Fruit fly (Drosophila melanogaster) whole organism, embryonic: Measurements from ENCODE around the gene Dus1.

ENCODE experiments used
- Aef1 ChIP-seq: fragments of 200-800 bp; sonication (Bioruptor generic); IDR thresholded peaks from 3 replicates; pipeline ENCODE4 v1.3.6; 2022; ENCODE audit warnings: missing biosample characterization, missing genetic modification characterization
- Antp ChIP-seq: fragments of 200-800 bp; sonication (Bioruptor generic); optimal IDR thresholded peaks from 3 replicates; lab custom pipeline; 2016; ENCODE audit warnings: missing biosample characterization, missing genetic modification characterization
- CG10209 ChIP-seq: fragments of 200-800 bp; sonication (Bioruptor generic); optimal IDR thresholded peaks from 3 replicates; lab custom pipeline; 2017; ENCODE audit warnings: missing biosample characterization, mild to moderate bottlenecking, missing genetic modification characterization, missing genetic modification reagents
- CG1024 ChIP-seq: fragments of 200-800 bp; sonication (Bioruptor generic); IDR thresholded peaks from 2 replicates; pipeline ENCODE4 v1.3.6; 2022; ENCODE audit warnings: missing biosample characterization, missing genetic modification characterization
- CG11504 ChIP-seq: fragments of 200-800 bp; sonication (Bioruptor generic); optimal IDR thresholded peaks from 3 replicates; lab custom pipeline; 2019; ENCODE audit warnings: missing biosample characterization, mild to moderate bottlenecking, missing genetic modification characterization, moderate library complexity
- CG12391 ChIP-seq: fragments of 200-800 bp; sonication (Bioruptor generic); optimal IDR thresholded peaks from 3 replicates; lab custom pipeline; 2018; ENCODE audit warnings: missing biosample characterization, mild to moderate bottlenecking, missing genetic modification characterization, moderate library complexity
- CG1792 ChIP-seq: fragments of 200-800 bp; sonication (Bioruptor generic); optimal IDR thresholded peaks from 2 replicates; lab custom pipeline; 2016; ENCODE audit warnings: missing biosample characterization, missing genetic modification characterization
- CG18011 ChIP-seq: fragments of 200-800 bp; sonication (Bioruptor generic); optimal IDR thresholded peaks from 2 replicates; lab custom pipeline; 2017; ENCODE audit warnings: missing biosample characterization, missing genetic modification characterization, mild to moderate bottlenecking, moderate library complexity, missing genotype
- CG2712 ChIP-seq: fragments of 200-800 bp; optimal IDR thresholded peaks from 3 replicates; lab custom pipeline; 2019; ENCODE audit warnings: missing biosample characterization, mild to moderate bottlenecking, missing genetic modification characterization, moderate library complexity
- CG30403 ChIP-seq: fragments of 200-800 bp; sonication (Bioruptor generic); optimal IDR thresholded peaks from 3 replicates; lab custom pipeline; 2016; ENCODE audit warnings: missing biosample characterization, missing genetic modification characterization
- CG32532 ChIP-seq: fragments of 200-800 bp; sonication (Bioruptor generic); IDR thresholded peaks from 2 replicates; pipeline ENCODE4 v1.3.6; 2022; ENCODE audit warnings: missing biosample characterization, missing genetic modification characterization
- CG4404 ChIP-seq: fragments of 200-800 bp; sonication (Bioruptor generic); IDR thresholded peaks from 2 replicates; pipeline ENCODE4 v1.3.6; 2022; ENCODE audit warnings: missing biosample characterization, missing genetic modification characterization
- CG4424 ChIP-seq: fragments of 200-800 bp; sonication (Bioruptor generic); optimal IDR thresholded peaks from 3 replicates; lab custom pipeline; 2016; ENCODE audit warnings: missing biosample characterization, missing genetic modification characterization
- CG4854 ChIP-seq: fragments of 200-800 bp; sonication (Bioruptor generic); optimal IDR thresholded peaks from 2 replicates; lab custom pipeline; 2016; ENCODE audit warnings: missing biosample characterization, missing genetic modification characterization, inconsistent platforms
- CG6272 ChIP-seq: fragments of 200-800 bp; sonication (Bioruptor generic); IDR thresholded peaks from 2 replicates; pipeline ENCODE4 v1.3.6; 2022; ENCODE audit warnings: missing biosample characterization, missing genetic modification characterization
- CG7745 ChIP-seq: fragments of 200-800 bp; sonication (Bioruptor generic); optimal IDR thresholded peaks from 2 replicates; lab custom pipeline; 2018; ENCODE audit warnings: missing biosample characterization, mild to moderate bottlenecking, missing genetic modification characterization, moderate library complexity
- CG9437 ChIP-seq: fragments of 200-800 bp; sonication (Bioruptor generic); optimal IDR thresholded peaks from 2 replicates; lab custom pipeline; 2018; ENCODE audit warnings: missing biosample characterization, mild to moderate bottlenecking, missing genetic modification characterization
- CG9932 ChIP-seq: fragments of 200-800 bp; sonication (Bioruptor generic); IDR thresholded peaks from 2 replicates; pipeline ENCODE4 v1.3.6; 2022; ENCODE audit warnings: missing biosample characterization, missing genetic modification characterization
- Camta ChIP-seq: fragments of 200-800 bp; sonication (Bioruptor generic); optimal IDR thresholded peaks from 2 replicates; lab custom pipeline; 2016; ENCODE audit warnings: missing biosample characterization, missing genetic modification characterization
- Dek ChIP-seq: fragments of 200-800 bp; sonication (Bioruptor generic); optimal IDR thresholded peaks from 3 replicates; lab custom pipeline; 2019; ENCODE audit warnings: missing biosample characterization, mild to moderate bottlenecking, missing genetic modification characterization, moderate library complexity
- E2f1 ChIP-seq: fragments of 200-800 bp; sonication (Bioruptor generic); IDR thresholded peaks from 2 replicates; pipeline ENCODE4 v1.3.6; 2022; ENCODE audit warnings: missing biosample characterization, missing genetic modification characterization
- Ets65A ChIP-seq: fragments of 200-800 bp; sonication (Bioruptor generic); peaks from one replicate; lab custom pipeline; 2016; ENCODE audit warnings: missing biosample characterization, missing genetic modification characterization
- HLH54F ChIP-seq: fragments of 200-800 bp; sonication (Bioruptor generic); optimal IDR thresholded peaks from 3 replicates; lab custom pipeline; 2016; ENCODE audit warnings: missing biosample characterization, missing genetic modification characterization
- Hand ChIP-seq: fragments of 200-800 bp; sonication (Bioruptor generic); optimal IDR thresholded peaks from 2 replicates; lab custom pipeline; 2017; ENCODE audit warnings: mild to moderate bottlenecking, missing biosample characterization, missing genetic modification reagents, missing genetic modification characterization
- Hr39 ChIP-seq: fragments of >200 bp; optimal IDR thresholded peaks from 2 replicates; lab custom pipeline; 2017
- Hr51 ChIP-seq, 2 experiments: fragments of 200-800 bp; sonication (Bioruptor generic); optimal IDR thresholded peaks; 2 replicates in 1 of 2; 3 replicates in 1 of 2; lab custom pipeline; 2016 to 2018; ENCODE audit warnings: missing biosample characterization in 2 of 2, missing genetic modification characterization in 2 of 2, mild to moderate bottlenecking in 1 of 2, moderate library complexity in 1 of 2
- MBD-R2 ChIP-seq: fragments of 200-800 bp; sonication (Bioruptor generic); IDR thresholded peaks from 2 replicates; pipeline ENCODE4 v1.3.6; 2022; ENCODE audit warnings: missing biosample characterization, missing genetic modification characterization
- Med ChIP-seq: fragments of 200-800 bp; sonication (Bioruptor generic); peaks from one replicate; lab custom pipeline; 2016; ENCODE audit warnings: missing biosample characterization, missing genetic modification characterization, mild to moderate bottlenecking, inconsistent platforms, moderate library complexity
- Meics ChIP-seq: fragments of 200-800 bp; sonication (Bioruptor generic); optimal IDR thresholded peaks from 2 replicates; lab custom pipeline; 2017; ENCODE audit warnings: missing biosample characterization, mild to moderate bottlenecking, missing genetic modification characterization
- Pdp1 ChIP-seq, 2 experiments: fragments of 200-800 bp; sonication (Bioruptor generic); optimal IDR thresholded peaks; 3 replicates each; lab custom pipeline; 2016; ENCODE audit warnings: missing biosample characterization in 2 of 2, missing genetic modification characterization in 2 of 2, mild to moderate bottlenecking in 1 of 2, moderate library complexity in 1 of 2
- Tbp ChIP-seq: fragments of >200 bp; optimal IDR thresholded peaks from 2 replicates; lab custom pipeline; 2018; ENCODE audit warnings: missing biosample characterization, missing genetic modification characterization
- Xrp1 ChIP-seq: fragments of 200-800 bp; sonication (Bioruptor generic); IDR thresholded peaks from 2 replicates; pipeline ENCODE4 v1.3.6; 2022; ENCODE audit warnings: missing biosample characterization, missing genetic modification characterization
- bigmax ChIP-seq: fragments of 200-800 bp; sonication (Bioruptor generic); optimal IDR thresholded peaks from 2 replicates; lab custom pipeline; 2018; ENCODE audit warnings: missing biosample characterization, mild to moderate bottlenecking, missing genetic modification characterization
- bowl ChIP-seq: fragments of 200-800 bp; sonication (Bioruptor generic); IDR thresholded peaks from 2 replicates; pipeline ENCODE4 v1.3.6; 2022; ENCODE audit warnings: missing biosample characterization, missing genetic modification characterization
- crc ChIP-seq: fragments of 200-800 bp; sonication (Bioruptor generic); optimal IDR thresholded peaks from 2 replicates; lab custom pipeline; 2016; ENCODE audit warnings: missing biosample characterization, missing genetic modification characterization
- eve ChIP-seq, 2 experiments: fragments of >200 bp; optimal IDR thresholded peaks; 2 replicates each; lab custom pipeline; 2017; ENCODE audit warnings: missing biosample characterization in 2 of 2, missing genetic modification characterization in 2 of 2
- gce ChIP-seq: fragments of 200-800 bp; sonication (Bioruptor generic); IDR thresholded peaks from 3 replicates; pipeline ENCODE4 v1.3.6; 2022; ENCODE audit warnings: missing biosample characterization, missing genetic modification characterization
- gsb ChIP-seq: fragments of 200-800 bp; sonication (Bioruptor generic); IDR thresholded peaks from 2 replicates; pipeline ENCODE4 v1.3.6; 2022; ENCODE audit warnings: missing biosample characterization, missing genetic modification characterization
- h ChIP-seq: fragments of >200 bp; optimal IDR thresholded peaks from 2 replicates; lab custom pipeline; 2017
- hbn ChIP-seq: fragments of 200-800 bp; sonication (Bioruptor generic); IDR thresholded peaks from 2 replicates; pipeline ENCODE4 v1.3.6; 2022; ENCODE audit warnings: missing biosample characterization, missing genetic modification characterization; ENCODE audit not compliant: partially characterized antibody
- her ChIP-seq: fragments of 200-800 bp; sonication (Bioruptor generic); optimal IDR thresholded peaks from 2 replicates; lab custom pipeline; 2016; ENCODE audit warnings: missing biosample characterization, missing genetic modification characterization
- inv ChIP-seq: fragments of 200-800 bp; sonication (Bioruptor generic); IDR thresholded peaks from 2 replicates; pipeline ENCODE4 v1.3.6; 2022; ENCODE audit warnings: missing biosample characterization, missing genetic modification characterization; ENCODE audit not compliant: partially characterized antibody
- jumu ChIP-seq: fragments of 200-800 bp; sonication (Bioruptor generic); optimal IDR thresholded peaks from 3 replicates; lab custom pipeline; 2016; ENCODE audit warnings: missing biosample characterization, missing genetic modification characterization
- mam ChIP-seq: fragments of 200-800 bp; sonication (Bioruptor generic); optimal IDR thresholded peaks from 3 replicates; lab custom pipeline; 2016; ENCODE audit warnings: missing biosample characterization, missing genetic modification characterization
- pb ChIP-seq: fragments of 200-800 bp; sonication (Bioruptor generic); optimal IDR thresholded peaks from 3 replicates; lab custom pipeline; 2016; ENCODE audit warnings: missing biosample characterization, missing genetic modification characterization
- pum ChIP-seq: fragments of 200-800 bp; sonication (Bioruptor generic); optimal IDR thresholded peaks from 2 replicates; lab custom pipeline; 2016; ENCODE audit warnings: missing biosample characterization, missing genetic modification characterization
- row ChIP-seq: fragments of 200-800 bp; sonication (Bioruptor generic); IDR thresholded peaks from 3 replicates; pipeline ENCODE4 v1.3.6; 2022; ENCODE audit warnings: missing biosample characterization, missing genetic modification characterization
- sr ChIP-seq: fragments of 200-800 bp; sonication (Bioruptor generic); IDR thresholded peaks from 3 replicates; pipeline ENCODE4 v1.3.6; 2022; ENCODE audit warnings: missing biosample characterization, missing genetic modification characterization
- trh ChIP-seq: fragments of 200-800 bp; sonication (Bioruptor generic); optimal IDR thresholded peaks from 2 replicates; lab custom pipeline; 2016; ENCODE audit warnings: missing biosample characterization, missing genetic modification characterization
- wek ChIP-seq: fragments of 200-800 bp; sonication (Bioruptor generic); optimal IDR thresholded peaks from 3 replicates; lab custom pipeline; 2018; ENCODE audit warnings: missing biosample characterization, mild to moderate bottlenecking, missing genetic modification characterization, moderate library complexity
- zen2 ChIP-seq: fragments of 200-800 bp; sonication (Bioruptor generic); IDR thresholded peaks from 3 replicates; pipeline ENCODE4 v1.3.6; 2022; ENCODE audit warnings: missing biosample characterization, missing genetic modification characterization; ENCODE audit not compliant: partially characterized antibody
- zfh2 ChIP-seq: fragments of 200-800 bp; sonication (Bioruptor generic); optimal IDR thresholded peaks from 2 replicates; lab custom pipeline; 2016; ENCODE audit warnings: missing biosample characterization, missing genetic modification characterization

Gene Dus1

DNA sequence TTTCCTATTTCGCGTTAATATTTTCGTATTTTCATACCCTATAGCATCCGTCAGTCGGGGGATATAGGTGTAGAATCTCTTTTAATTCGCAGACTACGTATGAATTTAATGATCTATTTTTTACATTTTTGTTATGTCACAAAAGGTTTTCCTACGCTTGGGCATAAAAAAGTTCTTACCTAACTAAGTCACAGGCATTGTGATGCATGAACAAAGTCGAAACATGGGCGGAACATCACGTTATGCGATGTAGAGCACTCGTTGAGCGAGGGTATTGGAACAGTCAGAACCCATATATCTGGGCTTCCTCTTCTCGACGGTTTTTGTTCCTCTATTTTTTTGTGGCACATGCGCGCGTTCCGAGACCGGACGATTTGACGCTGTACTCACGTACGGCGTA lies 37.6 kb upstream of the Dus1 start (continued):
- TF ChIP-seq CG1792 (GFP tag; lab: Kevin White, UChicago): no peak
- 0 out of 2 replicates have a peak, but pooled peaks have one; percentile 28 for TF ChIP-seq Xrp1 (GFP tag; lab: Robert Waterston, UW)
- peak; percentile 30 for TF ChIP-seq Dek (tag; lab: Kevin White, UChicago)
- no peak for TF ChIP-seq pb (GFP tag; lab: Kevin White, UChicago)
- 0 out of 2 replicates have a peak, but pooled peaks have one; percentile 7 for TF ChIP-seq MBD-R2 (GFP tag; lab: Robert Waterston, UW)
- TF ChIP-seq CG10209 (GFP tag; lab: Kevin White, UChicago): no peak
- TF ChIP-seq zen2: no peak
- peak in 1 of 2 experiments; percentile 59 for TF ChIP-seq eve (GFP tag; optimal IDR thresholded peaks at IDR 0.05; lab: Kevin White, UChicago)
- TF ChIP-seq CG4404: no peak
- no peak for TF ChIP-seq jumu (GFP tag; lab: Kevin White, UChicago)
- TF ChIP-seq CG2712 (tag; lab: Kevin White, UChicago): peak; percentile 14
- 0 out of 2 replicates have a peak, but pooled peaks have one; percentile 13 for TF ChIP-seq CG6272
- peak; percentile 80 for TF ChIP-seq Med (GFP tag; lab: Kevin White, UChicago)
- no peak for TF ChIP-seq Hr39 (lab: Kevin White, UChicago)
- no peak for TF ChIP-seq pum (GFP tag; lab: Kevin White, UChicago)
- TF ChIP-seq Hr51 (GFP tag; optimal IDR thresholded peaks at IDR 0.05; lab: Kevin White, UChicago): peak in 1 of 2 experiments; percentile 14
- peak; percentile 90 for TF ChIP-seq Ets65A (GFP tag; lab: Kevin White, UChicago)
- no peak for TF ChIP-seq CG18011 (GFP tag; lab: Kevin White, UChicago)
- no peak for TF ChIP-seq her
- TF ChIP-seq Aef1 (GFP tag; lab: Robert Waterston, UW): no peak
- no peak for TF ChIP-seq CG9437 (GFP tag; lab: Kevin White, UChicago)
- peak; percentile 4 for TF ChIP-seq mam
- no peak for TF ChIP-seq gsb (GFP tag; lab: Robert Waterston, UW)
- TF ChIP-seq CG4854 (GFP tag; lab: Kevin White, UChicago): no peak
- no peak for TF ChIP-seq Camta (GFP tag; lab: Kevin White, UChicago)
- TF ChIP-seq h (lab: Kevin White, UChicago): no peak
- no peak for TF ChIP-seq crc (GFP tag; lab: Kevin White, UChicago)
- peak; percentile 31 for TF ChIP-seq CG11504 (tag; lab: Kevin White, UChicago)
- TF ChIP-seq bowl (GFP tag; lab: Robert Waterston, UW): no peak
- TF ChIP-seq Antp (GFP tag; lab: Kevin White, UChicago): no peak
- TF ChIP-seq row (GFP tag; lab: Robert Waterston, UW): peak; percentile 77
- peak; percentile 19 for TF ChIP-seq Meics (GFP tag; lab: Kevin White, UChicago)
- TF ChIP-seq CG9932: peak; percentile 29; the same call in 1 of the 2 replicates
- peak; percentile 1 to 22 for TF ChIP-seq Pdp1 (GFP tag; optimal IDR thresholded peaks at IDR 0.05; lab: Kevin White, UChicago)
- no peak for TF ChIP-seq CG30403
- TF ChIP-seq hbn (GFP tag; lab: Robert Waterston, UW): no peak
- no peak for TF ChIP-seq sr (GFP tag; lab: Robert Waterston, UW)
- TF ChIP-seq Tbp (GFP tag; lab: Kevin White, UChicago): no peak
- TF ChIP-seq trh (GFP tag; lab: Kevin White, UChicago): no peak
- TF ChIP-seq HLH54F (GFP tag; lab: Kevin White, UChicago): peak; percentile 18
- peak; percentile 17 for TF ChIP-seq zfh2
- TF ChIP-seq E2f1 (GFP tag; lab: Robert Waterston, UW): peak; percentile 10; the same call in 1 of the 2 replicates
- no peak for TF ChIP-seq wek (GFP tag; lab: Kevin White, UChicago)
- no peak for TF ChIP-seq CG12391
- TF ChIP-seq CG1024 (GFP tag; lab: Robert Waterston, UW): no peak
- TF ChIP-seq CG32532: 0 out of 2 replicates have a peak, but pooled peaks have one; percentile 14
- no peak for TF ChIP-seq CG7745 (tag; lab: Kevin White, UChicago)
- TF ChIP-seq CG4424 (GFP tag; lab: Kevin White, UChicago): no peak
- TF ChIP-seq inv (GFP tag; lab: Robert Waterston, UW): no peak
- TF ChIP-seq Hand (GFP tag; lab: Kevin White, UChicago): no peak
- TF ChIP-seq bigmax: no peak
- no peak for TF ChIP-seq gce (GFP tag; lab: Robert Waterston, UW)
